Fruit fly (Drosophila melanogaster) whole organism, embryonic: Measurements from ENCODE around the gene CG10801.

ENCODE experiments used
- ATbp ChIP-seq: fragments of 200-800 bp; sonication (Bioruptor generic); optimal IDR thresholded peaks from 2 replicates; lab custom pipeline; 2017; ENCODE audit warnings: missing biosample characterization, mild to moderate bottlenecking, missing genetic modification characterization, missing genetic modification reagents
- BtbVII ChIP-seq: fragments of 200-800 bp; sonication (Bioruptor generic); optimal IDR thresholded peaks from 3 replicates; lab custom pipeline; 2017; ENCODE audit warnings: missing biosample characterization, mild to moderate bottlenecking, missing genetic modification characterization
- Bteb2 ChIP-seq: fragments of 200-800 bp; sonication (Bioruptor generic); optimal IDR thresholded peaks from 2 replicates; lab custom pipeline; 2016; ENCODE audit warnings: missing biosample characterization, missing genetic modification characterization
- CG10543 ChIP-seq: fragments of 200-800 bp; sonication (Bioruptor generic); optimal IDR thresholded peaks from 3 replicates; lab custom pipeline; 2017; ENCODE audit warnings: missing biosample characterization, mild to moderate bottlenecking, missing genetic modification characterization, moderate library complexity
- CG12942 ChIP-seq: fragments of 200-800 bp; sonication (Bioruptor generic); optimal IDR thresholded peaks from 3 replicates; lab custom pipeline; 2016; ENCODE audit warnings: missing biosample characterization, missing genetic modification characterization
- CG13624 ChIP-seq: fragments of 200-800 bp; sonication (Bioruptor generic); optimal IDR thresholded peaks from 2 replicates; lab custom pipeline; 2016; ENCODE audit warnings: missing biosample characterization, missing genetic modification characterization
- CG15011 ChIP-seq: fragments of 200-800 bp; sonication (Bioruptor generic); optimal IDR thresholded peaks from 3 replicates; lab custom pipeline; 2018; ENCODE audit warnings: missing biosample characterization, mild to moderate bottlenecking, missing genetic modification characterization
- CG15073 ChIP-seq: fragments of 200-800 bp; sonication (Bioruptor generic); optimal IDR thresholded peaks from 2 replicates; lab custom pipeline; 2016; ENCODE audit warnings: missing biosample characterization, missing genetic modification characterization
- CG1529 ChIP-seq: fragments of 200-800 bp; sonication (Bioruptor generic); optimal IDR thresholded peaks from 3 replicates; lab custom pipeline; 2018; ENCODE audit warnings: missing biosample characterization, missing genetic modification characterization
- CG15601 ChIP-seq: fragments of 200-800 bp; sonication (Bioruptor generic); optimal IDR thresholded peaks from 3 replicates; lab custom pipeline; 2019; ENCODE audit warnings: missing biosample characterization, mild to moderate bottlenecking, missing genetic modification characterization, moderate library complexity
- CG1602 ChIP-seq: fragments of 200-800 bp; sonication (Bioruptor generic); optimal IDR thresholded peaks from 3 replicates; lab custom pipeline; 2016; ENCODE audit warnings: missing biosample characterization, missing genetic modification characterization
- CG17829 ChIP-seq: fragments of 200-800 bp; optimal IDR thresholded peaks from 2 replicates; lab custom pipeline; 2019; ENCODE audit warnings: missing biosample characterization, mild to moderate bottlenecking, missing genetic modification characterization, moderate library complexity
- CG1832 ChIP-seq: fragments of 200-800 bp; sonication (Bioruptor generic); optimal IDR thresholded peaks from 2 replicates; lab custom pipeline; 2017; ENCODE audit warnings: missing biosample characterization, mild to moderate bottlenecking, missing genetic modification characterization, inconsistent platforms
- CG2199 ChIP-seq: fragments of 200-800 bp; sonication (Bioruptor generic); IDR thresholded peaks from 3 replicates; pipeline ENCODE4 v1.3.6; 2022; ENCODE audit warnings: missing biosample characterization, missing genetic modification characterization
- CG2712 ChIP-seq: fragments of 200-800 bp; optimal IDR thresholded peaks from 3 replicates; lab custom pipeline; 2019; ENCODE audit warnings: missing biosample characterization, mild to moderate bottlenecking, missing genetic modification characterization, moderate library complexity
- CG2889 ChIP-seq: fragments of 200-800 bp; sonication (Bioruptor generic); IDR thresholded peaks from 3 replicates; pipeline ENCODE4 v1.3.6; 2022; ENCODE audit warnings: missing biosample characterization, missing genetic modification characterization
- CG32772 ChIP-seq: fragments of 200-800 bp; sonication (Bioruptor generic); IDR thresholded peaks from 2 replicates; pipeline ENCODE4 v1.3.6; 2022; ENCODE audit warnings: missing biosample characterization, missing genetic modification characterization
- CG3995 ChIP-seq: fragments of 200-800 bp; sonication (Bioruptor generic); optimal IDR thresholded peaks from 3 replicates; lab custom pipeline; 2016; ENCODE audit warnings: missing biosample characterization, missing genetic modification characterization
- CG4707 ChIP-seq: fragments of 200-800 bp; sonication (Bioruptor generic); optimal IDR thresholded peaks from 2 replicates; lab custom pipeline; 2018; ENCODE audit warnings: missing biosample characterization, mild to moderate bottlenecking, missing genetic modification characterization, moderate library complexity
- CG5953 ChIP-seq: fragments of 200-800 bp; sonication (Bioruptor generic); IDR thresholded peaks from 2 replicates; pipeline ENCODE4 v1.3.6; 2022; ENCODE audit warnings: missing biosample characterization, missing genetic modification characterization
- CG6765 ChIP-seq: fragments of 200-800 bp; sonication (Bioruptor generic); optimal IDR thresholded peaks from 3 replicates; lab custom pipeline; 2017; ENCODE audit warnings: missing biosample characterization, mild to moderate bottlenecking, missing genetic modification characterization
- CG7786 ChIP-seq: fragments of 200-800 bp; sonication (Bioruptor generic); optimal IDR thresholded peaks from 2 replicates; lab custom pipeline; 2016; ENCODE audit warnings: missing biosample characterization, missing genetic modification characterization
- CG7987 ChIP-seq: fragments of 200-800 bp; sonication (Bioruptor generic); optimal IDR thresholded peaks from 2 replicates; lab custom pipeline; 2018; ENCODE audit warnings: missing biosample characterization, mild to moderate bottlenecking, missing genetic modification characterization, moderate library complexity
- CG8281 ChIP-seq: fragments of 200-800 bp; sonication (Bioruptor generic); optimal IDR thresholded peaks from 2 replicates; lab custom pipeline; 2018; ENCODE audit warnings: missing biosample characterization, mild to moderate bottlenecking, missing genetic modification characterization, moderate library complexity
- CG8290 ChIP-seq, 3 experiments: fragments of 200-800 bp; sonication (Bioruptor generic); optimal IDR thresholded peaks; 2 replicates each; lab custom pipeline; 2016 to 2019; ENCODE audit warnings: missing biosample characterization in 3 of 3, missing genetic modification characterization in 3 of 3, mild to moderate bottlenecking in 2 of 3, moderate library complexity in 1 of 3
- CG8765 ChIP-seq: fragments of 200-800 bp; sonication (Bioruptor generic); IDR thresholded peaks from 2 replicates; pipeline ENCODE4 v1.3.6; 2022; ENCODE audit warnings: missing biosample characterization, missing genetic modification characterization
- CkIIα-i1 ChIP-seq: fragments of 200-800 bp; sonication (Bioruptor generic); IDR thresholded peaks from 2 replicates; pipeline ENCODE4 v1.3.6; 2022; ENCODE audit warnings: missing biosample characterization, missing genetic modification characterization
- CrebB ChIP-seq: fragments of 200-800 bp; sonication (Bioruptor generic); optimal IDR thresholded peaks from 3 replicates; lab custom pipeline; 2018; ENCODE audit warnings: missing biosample characterization, mild to moderate bottlenecking, missing genetic modification characterization
- Drgx ChIP-seq: fragments of 200-800 bp; sonication (Bioruptor generic); IDR thresholded peaks from 2 replicates; pipeline ENCODE4 v1.3.6; 2022; ENCODE audit warnings: missing biosample characterization, missing genetic modification characterization
- Hmx ChIP-seq: fragments of 200-800 bp; sonication (Bioruptor generic); optimal IDR thresholded peaks from 2 replicates; lab custom pipeline; 2016; ENCODE audit warnings: missing biosample characterization, missing genetic modification characterization
- Hr78 ChIP-seq, 2 experiments: fragments of 200-800 bp in 1 of 2; fragments of >200 bp in 1 of 2; sonication (Bioruptor generic) in 1 of 2; optimal IDR thresholded peaks; 2 replicates each; lab custom pipeline; 2017 to 2019; ENCODE audit warnings: missing biosample characterization in 2 of 2, missing genetic modification characterization in 2 of 2, mild to moderate bottlenecking in 1 of 2, moderate library complexity in 1 of 2
- Lim3 ChIP-seq: fragments of 200-800 bp; sonication (Bioruptor generic); IDR thresholded peaks from 2 replicates; pipeline ENCODE4 v1.3.6; 2022; ENCODE audit warnings: missing biosample characterization, missing genetic modification characterization
- MESR4 ChIP-seq: fragments of 200-800 bp; sonication (Bioruptor generic); optimal IDR thresholded peaks from 2 replicates; lab custom pipeline; 2018; ENCODE audit warnings: missing biosample characterization, mild to moderate bottlenecking, missing genetic modification characterization, moderate library complexity
- Max ChIP-seq: fragments of 200-800 bp; sonication (Bioruptor generic); optimal IDR thresholded peaks from 2 replicates; lab custom pipeline; 2016; ENCODE audit warnings: missing biosample characterization, mild to moderate bottlenecking, missing genetic modification characterization
- Neu2 ChIP-seq: fragments of 200-800 bp; sonication (Bioruptor generic); optimal IDR thresholded peaks from 3 replicates; lab custom pipeline; 2016; ENCODE audit warnings: missing biosample characterization, missing genetic modification characterization, borderline replicate concordance
- Opbp ChIP-seq: fragments of 200-800 bp; sonication (Bioruptor generic); IDR thresholded peaks from 3 replicates; pipeline ENCODE4 v1.3.6; 2022; ENCODE audit warnings: missing biosample characterization, missing genetic modification characterization; ENCODE audit not compliant: partially characterized antibody
- ac ChIP-seq: fragments of 200-800 bp; sonication (Bioruptor generic); optimal IDR thresholded peaks from 3 replicates; lab custom pipeline; 2017; ENCODE audit warnings: missing biosample characterization, mild to moderate bottlenecking, missing genetic modification characterization
- ash1 ChIP-seq: fragments of 200-800 bp; sonication (Bioruptor generic); optimal IDR thresholded peaks from 2 replicates; lab custom pipeline; 2018; ENCODE audit warnings: missing biosample characterization, mild to moderate bottlenecking, missing genetic modification characterization
- dmrt11E ChIP-seq: fragments of 200-800 bp; sonication (Bioruptor generic); optimal IDR thresholded peaks from 3 replicates; lab custom pipeline; 2018; ENCODE audit warnings: missing biosample characterization, mild to moderate bottlenecking, missing genetic modification characterization, moderate library complexity
- esg ChIP-seq: fragments of 200-800 bp; sonication (Bioruptor generic); conservative IDR thresholded peaks from 2 replicates; pipeline ENCODE4 v1.3.6; 2022; ENCODE audit warnings: missing biosample characterization, missing genetic modification characterization
- grn ChIP-seq: fragments of 200-800 bp; sonication (Bioruptor generic); optimal IDR thresholded peaks from 3 replicates; lab custom pipeline; 2017; ENCODE audit warnings: missing biosample characterization, missing genetic modification characterization
- gsb ChIP-seq: fragments of 200-800 bp; sonication (Bioruptor generic); IDR thresholded peaks from 2 replicates; pipeline ENCODE4 v1.3.6; 2022; ENCODE audit warnings: missing biosample characterization, missing genetic modification characterization
- ind ChIP-seq: fragments of 200-800 bp; sonication (Bioruptor generic); optimal IDR thresholded peaks from 3 replicates; lab custom pipeline; 2016; ENCODE audit warnings: missing biosample characterization, missing genetic modification characterization
- jigr1 ChIP-seq: fragments of 200-800 bp; sonication (Bioruptor generic); IDR thresholded peaks from 3 replicates; pipeline ENCODE4 v1.3.6; 2022; ENCODE audit warnings: missing biosample characterization, missing genetic modification characterization
- lab ChIP-seq: fragments of 200-800 bp; sonication (Bioruptor generic); optimal IDR thresholded peaks from 3 replicates; lab custom pipeline; 2017; ENCODE audit warnings: missing biosample characterization, missing genetic modification characterization, mild to moderate bottlenecking, moderate library complexity, missing genetic modification reagents
- lmd ChIP-seq: fragments of 200-800 bp; sonication (Bioruptor generic); IDR thresholded peaks from 2 replicates; pipeline ENCODE4 v1.3.6; 2022; ENCODE audit warnings: missing biosample characterization, missing genetic modification characterization
- run ChIP-seq: fragments of 200-800 bp; sonication (Bioruptor generic); optimal IDR thresholded peaks from 3 replicates; lab custom pipeline; 2018; ENCODE audit warnings: missing biosample characterization, mild to moderate bottlenecking, missing genetic modification characterization
- so ChIP-seq: fragments of 200-800 bp; sonication (Bioruptor generic); IDR thresholded peaks from 3 replicates; pipeline ENCODE4 v1.3.6; 2022; ENCODE audit warnings: missing biosample characterization, missing genetic modification characterization
- tup ChIP-seq: fragments of 200-800 bp; sonication (Bioruptor generic); optimal IDR thresholded peaks from 2 replicates; lab custom pipeline; 2016; ENCODE audit warnings: missing biosample characterization, mild to moderate bottlenecking, missing genetic modification characterization, moderate library complexity
- twi ChIP-seq: fragments of 200-800 bp; optimal IDR thresholded peaks from 2 replicates; lab custom pipeline; 2019; ENCODE audit warnings: missing biosample characterization, mild to moderate bottlenecking, missing genetic modification characterization, moderate library complexity

CG10801 gene

dm6 chrX:3431641-3432040 lies 28.8 kb upstream of the CG10801 start (continued):
- no peak for TF ChIP-seq MESR4 (GFP tag; lab: Kevin White, UChicago)
- no peak for TF ChIP-seq Max
- TF ChIP-seq CG8290 (GFP tag; optimal IDR thresholded peaks at IDR 0.05; lab: Kevin White, UChicago) = no peak
- no peak for TF ChIP-seq CG8290 (tag; optimal IDR thresholded peaks at IDR 0.05; lab: Kevin White, UChicago)
- TF ChIP-seq CG5953 (GFP tag; lab: Robert Waterston, UW) = peak; percentile 46; the same call in 1 of the 2 replicates
- TF ChIP-seq Drgx (GFP tag; lab: Robert Waterston, UW) = no peak
- no peak for TF ChIP-seq Hmx
- peak; percentile 14 for TF ChIP-seq CG10543 (GFP tag; lab: Kevin White, UChicago)
- TF ChIP-seq esg (GFP tag; lab: Robert Waterston, UW) = peak; percentile 77
- no peak for TF ChIP-seq grn (GFP tag; lab: Kevin White, UChicago)
- no peak for TF ChIP-seq CG2199 (GFP tag; lab: Robert Waterston, UW)
- peak; percentile 87 for TF ChIP-seq CG17829 (tag; lab: Kevin White, UChicago)
- peak; percentile 33 for TF ChIP-seq CG1529 (GFP tag; lab: Kevin White, UChicago)
- TF ChIP-seq CG8281 (tag; lab: Kevin White, UChicago) = no peak
- peak; percentile 26 for TF ChIP-seq CG13624 (GFP tag; lab: Kevin White, UChicago)
- peak; percentile 60 for TF ChIP-seq lab (GFP tag; lab: Kevin White, UChicago)
- TF ChIP-seq CG3995 (GFP tag; lab: Kevin White, UChicago) = no peak
- TF ChIP-seq dmrt11E = peak; percentile 36
- peak; percentile 81 for TF ChIP-seq CG2712 (tag; lab: Kevin White, UChicago)
- TF ChIP-seq CG1602 (GFP tag; lab: Kevin White, UChicago) = peak; percentile 30
- TF ChIP-seq CrebB (tag; lab: Kevin White, UChicago) = peak; percentile 37
- TF ChIP-seq run (tag; lab: Kevin White, UChicago) = peak; percentile 19
- peak; percentile 85 for TF ChIP-seq lmd (GFP tag; lab: Robert Waterston, UW)
- peak; percentile 62 for TF ChIP-seq gsb
- TF ChIP-seq ac (GFP tag; lab: Kevin White, UChicago) = no peak
- TF ChIP-seq CG1832 (GFP tag; lab: Kevin White, UChicago) = no peak
- peak; percentile 82 for TF ChIP-seq CG32772
- TF ChIP-seq tup (GFP tag; lab: Kevin White, UChicago) = no peak
- no peak for TF ChIP-seq CkIIα-i1
- TF ChIP-seq twi (tag; lab: Kevin White, UChicago) = peak; percentile 29
- peak in 1 of 2 experiments; percentile 45 for TF ChIP-seq Hr78 (GFP tag; optimal IDR thresholded peaks at IDR 0.05; lab: Kevin White, UChicago)
- TF ChIP-seq CG7987 = no peak
- TF ChIP-seq CG2889 = peak; percentile 74; the same call in 2 of the 3 replicates
- peak; percentile 61; the same call in 1 of the 2 replicates for TF ChIP-seq Lim3 (GFP tag; lab: Robert Waterston, UW)
- no peak for TF ChIP-seq CG8765 (GFP tag; lab: Robert Waterston, UW)
- TF ChIP-seq ash1 (GFP tag; lab: Kevin White, UChicago) = no peak
- peak; percentile 35 for TF ChIP-seq CG15601 (tag; lab: Kevin White, UChicago)
- peak; percentile 73; the same call in 2 of the 3 replicates for TF ChIP-seq so
- TF ChIP-seq Bteb2 = peak; percentile 61
- peak; percentile 23 for TF ChIP-seq BtbVII (GFP tag; lab: Kevin White, UChicago)
- TF ChIP-seq ATbp (GFP tag; lab: Kevin White, UChicago) = peak; percentile 49
- TF ChIP-seq jigr1 (GFP tag; lab: Robert Waterston, UW) = no peak
- no peak for TF ChIP-seq CG15011 (GFP tag; lab: Kevin White, UChicago)
- no peak for TF ChIP-seq Opbp (GFP tag; lab: Robert Waterston, UW)
- TF ChIP-seq CG7786 = no peak
- TF ChIP-seq CG15073 (GFP tag; lab: Kevin White, UChicago) = no peak
- no peak for TF ChIP-seq CG4707 (GFP tag; lab: Kevin White, UChicago)
- peak; percentile 32 for TF ChIP-seq ind (GFP tag; lab: Kevin White, UChicago)
- TF ChIP-seq Neu2 (GFP tag; lab: Kevin White, UChicago) = no peak
- TF ChIP-seq CG6765 (GFP tag; lab: Kevin White, UChicago) = no peak
- peak; percentile 47 for TF ChIP-seq CG12942 (GFP tag; lab: Kevin White, UChicago)
